Fruit fly (Drosophila melanogaster) whole organism, prepupa: ENCODE results near the gene Rsph1.

Experiments
- CG4318 ChIP-seq: fragments of 200-800 bp; sonication (Bioruptor generic); optimal IDR thresholded peaks from 3 replicates; lab custom pipeline; 2017; ENCODE audit warnings: missing biosample characterization, mild to moderate bottlenecking, missing genetic modification characterization
- CG6808 ChIP-seq: fragments of 200-800 bp; sonication (Bioruptor generic); optimal IDR thresholded peaks from 3 replicates; lab custom pipeline; 2017; ENCODE audit warnings: missing biosample characterization, missing genetic modification characterization, mild to moderate bottlenecking, moderate library complexity, missing genetic modification reagents
- CG7368 ChIP-seq: fragments of 200-800 bp; sonication (Bioruptor generic); optimal IDR thresholded peaks from 3 replicates; lab custom pipeline; 2016; ENCODE audit warnings: missing biosample characterization, missing genetic modification characterization
- Lpt ChIP-seq: fragments of 200-800 bp; sonication (Bioruptor generic); optimal IDR thresholded peaks from 3 replicates; lab custom pipeline; 2016; ENCODE audit warnings: missing biosample characterization, missing genetic modification characterization
- pdm3 ChIP-seq: fragments of 200-800 bp; sonication (Bioruptor generic); optimal IDR thresholded peaks from 3 replicates; lab custom pipeline; 2016; ENCODE audit warnings: missing biosample characterization, missing genetic modification characterization

- TF ChIP-seq Lpt (no peak), CG4318 (GFP tag; lab: Kevin White, UChicago) (no peak), CG6808 (no peak), pdm3 (no peak), CG7368 (no peak)
Measured at dm6 chr2L:13156349-13156748, 26.9 kb upstream of the Rsph1 start.
